Fruit fly (Drosophila melanogaster) whole organism, pupa: ENCODE results near the gene Syx1A.

Experiments used
- CG14655 ChIP-seq: fragments of 200-800 bp; sonication (Bioruptor generic); optimal IDR thresholded peaks from 3 replicates; lab custom pipeline; 2017; ENCODE audit warnings: mild to moderate bottlenecking, missing biosample characterization, missing genetic modification reagents, missing genetic modification characterization
- CG17806 ChIP-seq: fragments of 200-800 bp; sonication (Bioruptor generic); optimal IDR thresholded peaks from 2 replicates; lab custom pipeline; 2018; ENCODE audit warnings: missing biosample characterization, mild to moderate bottlenecking, missing genetic modification characterization, moderate library complexity
- CG32121 ChIP-seq: fragments of 200-800 bp; sonication (Bioruptor generic); IDR thresholded peaks from 2 replicates; pipeline ENCODE4 v1.3.6; 2022; ENCODE audit warnings: missing biosample characterization, missing genetic modification characterization
- CG9948 ChIP-seq: fragments of 200-800 bp; sonication (Bioruptor generic); optimal IDR thresholded peaks from 2 replicates; lab custom pipeline; 2018; ENCODE audit warnings: missing biosample characterization, mild to moderate bottlenecking, missing genetic modification characterization, moderate library complexity
- EcR ChIP-seq: fragments of 200-800 bp; sonication (Bioruptor generic); optimal IDR thresholded peaks from 3 replicates; lab custom pipeline; 2019; ENCODE audit warnings: missing biosample characterization, missing genetic modification characterization, mild to moderate bottlenecking, moderate library complexity, missing genetic modification reagents
- Pif1A ChIP-seq: fragments of 200-800 bp; sonication (Bioruptor generic); optimal IDR thresholded peaks from 3 replicates; lab custom pipeline; 2016; ENCODE audit warnings: missing biosample characterization, missing genetic modification characterization
- Snoo ChIP-seq: fragments of 200-800 bp; sonication (Bioruptor generic); optimal IDR thresholded peaks from 3 replicates; lab custom pipeline; 2017; ENCODE audit warnings: missing biosample characterization, mild to moderate bottlenecking, missing genetic modification characterization, inconsistent platforms
- fd96Ca ChIP-seq: fragments of 200-800 bp; sonication (Bioruptor generic); IDR thresholded peaks from 3 replicates; pipeline ENCODE4 v1.3.6; 2022; ENCODE audit warnings: missing biosample characterization, missing genetic modification characterization
- rn ChIP-seq: fragments of 200-800 bp; sonication (Bioruptor generic); IDR thresholded peaks from 2 replicates; pipeline ENCODE4 v1.3.6; 2022; ENCODE audit warnings: missing biosample characterization, missing genetic modification characterization

dm6 chr3R:24103708-24104107, 1.9 kb downstream of the Syx1A start:
- no peak for TF ChIP-seq EcR (GFP tag; lab: Kevin White, UChicago)
- no peak for TF ChIP-seq CG17806 (tag; lab: Kevin White, UChicago)
- no peak for TF ChIP-seq Pif1A
- TF ChIP-seq CG14655 (GFP tag; lab: Kevin White, UChicago): no peak
- TF ChIP-seq rn (GFP tag; lab: Robert Waterston, UW): no peak
- TF ChIP-seq CG32121 (GFP tag; lab: Robert Waterston, UW): no peak
- no peak for TF ChIP-seq Snoo (tag; lab: Kevin White, UChicago)
- TF ChIP-seq CG9948: no peak
- no peak for TF ChIP-seq fd96Ca
